Worm (Caenorhabditis elegans): ENCODE results near the gene vig-1.

The vig-1 gene

DNA sequence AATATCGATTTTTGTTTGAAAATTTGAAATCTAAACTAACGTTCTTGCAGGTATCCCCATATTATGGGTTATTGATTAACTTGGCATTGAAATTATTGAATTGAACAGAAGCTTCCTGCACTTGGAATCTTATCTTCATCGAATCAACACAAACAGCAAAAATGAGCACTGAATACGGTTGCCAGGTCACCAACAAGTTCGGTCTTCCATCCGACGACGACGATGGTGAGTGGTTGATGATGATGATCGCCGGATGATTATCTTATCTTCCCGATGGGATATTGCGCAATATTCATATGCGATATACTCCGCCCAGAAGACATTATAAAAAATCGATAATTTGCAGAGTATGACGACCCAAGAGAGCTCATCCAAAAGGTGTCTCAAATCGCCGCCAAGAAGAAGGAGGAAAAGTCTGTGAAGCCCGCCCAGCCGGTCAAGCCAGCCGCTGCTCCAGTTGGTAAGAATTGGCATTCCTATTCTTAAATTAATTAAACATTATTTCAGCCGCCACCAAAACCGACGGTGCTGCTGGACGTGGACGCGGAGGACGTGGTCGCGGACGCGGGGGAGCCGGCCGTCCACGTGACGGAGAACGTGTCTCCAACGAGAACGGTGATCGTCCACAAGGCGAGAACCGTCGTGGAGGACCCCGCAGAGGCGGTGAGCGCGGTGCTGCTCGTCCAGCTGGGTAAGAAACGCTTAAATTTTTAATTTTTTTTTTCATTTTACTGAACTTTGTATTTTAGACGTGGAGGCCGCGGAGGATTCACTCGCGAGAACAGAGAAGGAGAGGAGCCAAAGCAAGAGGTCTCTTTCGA lies at the start of gene vig-1:
Gene vig-1 (plus strand): TSS at position 51 of the 821 bp plus-strand sequence.
- TF ChIP-seq ets-4 (GFP tag; optimal IDR thresholded peaks at IDR 0.05) (no peak), C06A6.2 (GFP tag; conservative IDR thresholded peaks at IDR 0.05) (no peak), egl-44 (GFP tag; IDR thresholded peaks at IDR 0.05) (peak; percentile 27; the same call in 1 of the 2 replicates), dox-1 (GFP tag; IDR thresholded peaks at IDR 0.05) (peak; percentile 66), bed-1 (GFP tag; IDR thresholded peaks at IDR 0.05) (no peak), ceh-58 (GFP tag; IDR thresholded peaks at IDR 0.05) (no peak), lsy-27 (tag; optimal IDR thresholded peaks at IDR 0.05; ENCODE audit: borderline replicate concordance, insufficient read depth) (no peak), nhr-27 (tag; optimal IDR thresholded peaks at IDR 0.05) (no peak), ztf-25 (GFP tag; IDR thresholded peaks at IDR 0.05) (no peak), hrde-1 (tag; optimal IDR thresholded peaks at IDR 0.05; ENCODE audit: borderline replicate concordance) (no peak), B0035.1 (tag; optimal IDR thresholded peaks at IDR 0.05) (no peak), xnd-1 (tag; optimal IDR thresholded peaks at IDR 0.05) (no peak), egl-18 (GFP tag; IDR thresholded peaks at IDR 0.05) (no peak), him-1 (tag; optimal IDR thresholded peaks at IDR 0.05) (no peak), cebp-1 (GFP tag; IDR thresholded peaks at IDR 0.05) (no peak), cebp-1 (tag; optimal IDR thresholded peaks at IDR 0.05) (peak; percentile 28), C17E4.6 (GFP tag; IDR thresholded peaks at IDR 0.05) (no peak), hlh-12 (tag; optimal IDR thresholded peaks at IDR 0.05) (no peak), chd-7 (tag; optimal IDR thresholded peaks at IDR 0.05) (no peak), die-1 (tag; optimal IDR thresholded peaks at IDR 0.05) (no peak), mcd-1 (GFP tag; IDR thresholded peaks at IDR 0.05) (peak; percentile 58), pha-4 (tag; optimal IDR thresholded peaks at IDR 0.05) (no peak), rec-8 (tag; optimal IDR thresholded peaks at IDR 0.05) (no peak), K11D2.4 (GFP tag; IDR thresholded peaks at IDR 0.05) (no peak), rcor-1 (GFP tag; IDR thresholded peaks at IDR 0.05) (no peak), nfya-2 (GFP tag; IDR thresholded peaks at IDR 0.05) (no peak), snpc-1.3 (tag; optimal IDR thresholded peaks at IDR 0.05; ENCODE audit: insufficient read depth) (no peak), F49E8.2 (tag; optimal IDR thresholded peaks at IDR 0.05; ENCODE audit: insufficient read depth) (no peak), hmg-20 (GFP tag; IDR thresholded peaks at IDR 0.05) (no peak), F22D6.2 (tag; optimal IDR thresholded peaks at IDR 0.05) (no peak), ccch-3 (GFP tag; optimal IDR thresholded peaks at IDR 0.05) (no peak), dpl-1 (GFP tag; optimal IDR thresholded peaks at IDR 0.05) (no peak), Y56A3A.18 (GFP tag; IDR thresholded peaks at IDR 0.05) (no peak), B0019.2 (GFP tag; conservative IDR thresholded peaks at IDR 0.05) (no peak), F57C9.4 (tag; optimal IDR thresholded peaks at IDR 0.05) (no peak), dpff-1 (tag; optimal IDR thresholded peaks at IDR 0.05) (no peak), Y67H2A.10 (GFP tag; conservative IDR thresholded peaks at IDR 0.05) (no peak), ama-1 (optimal IDR thresholded peaks at IDR 0.05) (no peak), ama-1 (GFP tag; optimal IDR thresholded peaks at IDR 0.05) (no peak), gei-17 (GFP tag; optimal IDR thresholded peaks at IDR 0.05) (no peak), snpc-4 (GFP tag; optimal IDR thresholded peaks at IDR 0.05) (no peak), snpc-4 (tag; optimal IDR thresholded peaks at IDR 0.05) (no peak), sdz-38 (tag; optimal IDR thresholded peaks at IDR 0.05) (no peak), ceh-91 (GFP tag; IDR thresholded peaks at IDR 0.05) (no peak), K12H6.12 (tag; optimal IDR thresholded peaks at IDR 0.05) (no peak), Y53G8AR.9 (GFP tag; conservative IDR thresholded peaks at IDR 0.05) (peak; percentile 57; the same call in 1 of the 2 replicates), F10E7.11 (tag; optimal IDR thresholded peaks at IDR 0.05) (no peak)

All from whole organism, young adult.